Fruit fly (Drosophila melanogaster) whole organism, prepupa: ENCODE results near the gene Nop56.

Experiments used
- Blimp-1 ChIP-seq: fragments of 200-800 bp; sonication (Bioruptor generic); optimal IDR thresholded peaks from 3 replicates; lab custom pipeline; 2017; ENCODE audit warnings: missing biosample characterization, missing genetic modification characterization, mild to moderate bottlenecking, moderate library complexity, missing genetic modification reagents
- CG15336 ChIP-seq: fragments of 200-800 bp; sonication (Bioruptor generic); IDR thresholded peaks from 2 replicates; pipeline ENCODE4 v1.3.6; 2022; ENCODE audit warnings: missing biosample characterization, missing genetic modification characterization
- CG3032 ChIP-seq: fragments of 200-800 bp; optimal IDR thresholded peaks from 2 replicates; lab custom pipeline; 2019; ENCODE audit warnings: missing biosample characterization, mild to moderate bottlenecking, missing genetic modification characterization, moderate library complexity
- CG4318 ChIP-seq: fragments of 200-800 bp; sonication (Bioruptor generic); optimal IDR thresholded peaks from 3 replicates; lab custom pipeline; 2017; ENCODE audit warnings: missing biosample characterization, mild to moderate bottlenecking, missing genetic modification characterization
- CG6854 ChIP-seq: fragments of 200-800 bp; sonication (Bioruptor generic); optimal IDR thresholded peaks from 2 replicates; lab custom pipeline; 2017; ENCODE audit warnings: missing biosample characterization, mild to moderate bottlenecking, missing genetic modification characterization
- CG8632 ChIP-seq: fragments of 200-800 bp; sonication (Bioruptor generic); optimal IDR thresholded peaks from 3 replicates; lab custom pipeline; 2016; ENCODE audit warnings: missing biosample characterization, missing genetic modification characterization
- Ets21C ChIP-seq: fragments of 200-800 bp; sonication (Bioruptor generic); optimal IDR thresholded peaks from 3 replicates; lab custom pipeline; 2016; ENCODE audit warnings: missing biosample characterization, missing genetic modification characterization
- dac ChIP-seq: fragments of 200-800 bp; sonication (Bioruptor generic); optimal IDR thresholded peaks from 2 replicates; lab custom pipeline; 2017; ENCODE audit warnings: missing biosample characterization, mild to moderate bottlenecking, missing genetic modification characterization

DNA sequence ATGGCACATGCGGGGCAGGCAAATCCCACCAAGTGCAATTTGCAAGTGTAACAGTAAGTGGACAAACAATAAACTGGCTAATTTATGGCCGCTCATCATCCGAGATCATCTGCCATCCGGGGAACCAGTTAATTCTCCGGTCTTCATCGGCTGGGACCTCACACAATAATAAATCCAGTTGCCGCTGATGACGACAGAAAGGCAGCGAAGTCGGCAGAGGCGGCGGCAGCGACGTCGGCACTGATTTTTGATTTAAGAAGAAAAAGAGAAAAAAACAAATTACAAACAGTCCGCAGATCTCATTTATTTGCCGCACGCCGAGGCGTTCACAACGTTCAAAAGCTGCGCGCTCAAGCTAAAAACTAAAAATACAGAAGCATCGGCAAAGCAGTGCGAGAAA is 18.5 kb downstream of the Nop56 start, which contains the start of gene CG13856:
- TF ChIP-seq CG6854 (no peak), Blimp-1 (GFP tag; lab: Kevin White, UChicago) (no peak), CG15336 (GFP tag; lab: Robert Waterston, UW) (no peak), CG8632 (GFP tag; lab: Kevin White, UChicago) (no peak), CG4318 (GFP tag; lab: Kevin White, UChicago) (no peak), CG3032 (tag; lab: Kevin White, UChicago) (no peak), Ets21C (GFP tag; lab: Kevin White, UChicago) (no peak), dac (GFP tag; lab: Kevin White, UChicago) (no peak)
